Worm (Caenorhabditis elegans): ENCODE measurements around the gene T01G5.7.

Gene T01G5.7

DNA sequence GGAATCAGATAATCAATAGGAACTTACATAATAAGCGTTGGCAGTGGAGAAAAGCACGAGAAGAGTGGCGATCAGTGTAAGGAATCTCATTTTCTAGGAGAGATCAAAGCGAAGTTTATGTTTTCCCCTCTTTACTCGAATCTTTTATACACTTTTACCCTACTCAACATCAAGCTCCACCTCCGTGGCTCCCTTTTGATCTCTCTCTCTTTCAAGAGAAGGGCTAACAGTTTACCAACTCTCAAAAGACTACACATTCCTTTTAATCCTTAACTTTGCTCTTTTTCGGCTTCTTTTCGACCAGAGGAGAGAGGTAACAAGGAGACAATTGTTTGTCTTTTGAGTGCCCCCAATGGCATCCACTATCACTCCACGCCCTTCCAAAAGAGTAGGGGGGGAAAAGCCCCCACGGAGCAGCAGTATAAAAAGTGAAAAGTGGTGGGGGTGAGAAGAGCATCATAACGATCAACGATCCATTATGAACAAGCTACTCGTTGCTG, 24.5 kb upstream of the T01G5.7 start, which contains the start of the genes C01G10.15 and C01G10.6:
C01G10.15 (minus strand) TSS at position 101 of the 500 bp plus-strand sequence.
C01G10.6 (plus strand) TSS at position 450 of the 500 bp plus-strand sequence.
- no peak for TF ChIP-seq ceh-36 (tag; optimal IDR thresholded peaks at IDR 0.05)
- no peak for TF ChIP-seq aly-1 (tag; optimal IDR thresholded peaks at IDR 0.05)
- no peak for TF ChIP-seq tbx-11 (GFP tag; IDR thresholded peaks at IDR 0.05)
- no peak for TF ChIP-seq ets-7 (tag; optimal IDR thresholded peaks at IDR 0.05)

DNA sequence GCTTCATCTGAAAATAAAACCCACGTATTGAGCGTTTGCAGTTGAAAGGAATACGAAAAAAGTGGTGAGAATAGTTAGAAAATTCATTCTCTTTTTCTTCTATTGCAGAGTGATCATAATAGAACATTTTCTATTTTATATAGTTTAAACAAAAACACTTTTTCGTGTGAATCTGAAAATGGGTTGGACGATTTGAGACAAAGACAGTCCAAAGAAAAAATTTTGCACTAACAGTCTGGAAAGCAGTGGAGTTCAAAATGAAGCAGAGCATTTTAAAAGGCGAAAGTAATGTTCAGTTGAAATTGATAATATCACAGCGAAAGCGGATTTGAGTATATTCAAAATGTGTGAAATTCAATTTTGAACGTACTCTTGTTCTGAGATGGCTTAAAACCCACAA, 23.1 kb upstream of the T01G5.7 start, which contains the start of gene C01G10.18:
C01G10.18 (minus strand) TSS at position 101 of the 400 bp plus-strand sequence.
- no peak for TF ChIP-seq tbx-11 (GFP tag; IDR thresholded peaks at IDR 0.05)
- TF ChIP-seq F13C5.2 (tag; optimal IDR thresholded peaks at IDR 0.05), result no peak
- TF ChIP-seq aly-1 (tag; optimal IDR thresholded peaks at IDR 0.05), result no peak
- TF ChIP-seq sea-1 (GFP tag; conservative IDR thresholded peaks at IDR 0.05), result no peak
- no peak for TF ChIP-seq pes-1 (GFP tag; IDR thresholded peaks at IDR 0.05)
- no peak for TF ChIP-seq scrt-1 (GFP tag; IDR thresholded peaks at IDR 0.05)
- TF ChIP-seq hmbx-1 (tag; optimal IDR thresholded peaks at IDR 0.05), result no peak
- TF ChIP-seq tra-4 (tag; optimal IDR thresholded peaks at IDR 0.05), result no peak
- TF ChIP-seq hnd-1 (tag; optimal IDR thresholded peaks at IDR 0.05), result no peak
- no peak for TF ChIP-seq ceh-13 (GFP tag; optimal IDR thresholded peaks at IDR 0.05)
- no peak for TF ChIP-seq ama-1 (optimal IDR thresholded peaks at IDR 0.05)
- TF ChIP-seq hmg-4 (GFP tag; optimal IDR thresholded peaks at IDR 0.05), result no peak
- no peak for TF ChIP-seq ceh-36 (tag; optimal IDR thresholded peaks at IDR 0.05)
- TF ChIP-seq ets-7 (tag; optimal IDR thresholded peaks at IDR 0.05), result no peak
- no peak for TF ChIP-seq flt-1 (GFP tag; IDR thresholded peaks at IDR 0.05)

DNA sequence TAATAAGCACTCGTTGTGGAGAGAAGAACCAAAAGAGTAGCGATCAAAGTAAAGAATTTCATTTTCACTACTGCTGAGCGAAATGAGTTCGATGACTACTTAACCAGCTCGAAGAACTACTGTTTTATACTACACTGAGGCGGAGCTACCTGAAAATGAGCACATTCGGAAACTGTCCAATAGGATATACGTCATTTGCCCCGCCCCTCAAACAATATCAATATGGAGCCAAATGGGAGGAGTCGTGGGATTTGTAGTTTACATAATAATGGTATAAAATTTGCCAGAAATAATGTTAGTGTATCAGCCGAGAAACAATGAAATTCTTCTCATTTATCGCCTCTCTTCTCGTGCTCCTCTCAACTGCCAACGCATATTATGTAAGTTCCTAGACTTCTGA, 22.3 kb upstream of the T01G5.7 start, which contains the start of the genes C01G10.5 and C01G10.4:
C01G10.5 (minus strand) TSS at position 101 of the 400 bp plus-strand sequence.
C01G10.4 (plus strand) TSS at position 303 of the 400 bp plus-strand sequence.
- TF ChIP-seq scrt-1 (GFP tag; IDR thresholded peaks at IDR 0.05) (no peak), tra-4 (tag; optimal IDR thresholded peaks at IDR 0.05) (no peak), ama-1 (optimal IDR thresholded peaks at IDR 0.05) (no peak), ceh-13 (GFP tag; optimal IDR thresholded peaks at IDR 0.05) (no peak), tbx-11 (GFP tag; IDR thresholded peaks at IDR 0.05) (no peak), hmbx-1 (tag; optimal IDR thresholded peaks at IDR 0.05) (no peak)

DNA sequence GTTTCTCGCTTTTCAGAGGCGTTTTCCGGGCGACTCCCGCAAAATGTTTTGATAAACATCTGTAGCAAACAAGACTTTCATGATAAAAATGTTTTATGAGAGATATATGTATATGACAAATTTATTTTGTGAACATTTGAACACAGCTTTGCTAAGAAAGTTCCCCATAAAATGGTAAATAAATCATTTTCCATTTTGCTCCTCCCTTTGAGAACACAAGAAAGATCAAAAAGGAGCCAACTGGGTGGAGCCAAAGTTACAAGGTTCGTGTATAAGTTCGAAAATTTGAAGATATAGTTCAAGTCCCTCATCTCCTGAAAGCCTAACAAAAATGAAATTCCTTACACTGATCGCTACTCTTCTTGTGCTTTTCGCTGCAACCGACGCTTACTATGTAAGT, 21.3 kb upstream of the T01G5.7 start, which contains the start of gene C01G10.17:
C01G10.17 (plus strand) TSS at position 301 of the 400 bp plus-strand sequence.
- TF ChIP-seq sea-1 (GFP tag; conservative IDR thresholded peaks at IDR 0.05) (no peak), ceh-36 (tag; optimal IDR thresholded peaks at IDR 0.05) (no peak), aly-1 (tag; optimal IDR thresholded peaks at IDR 0.05) (no peak)

DNA sequence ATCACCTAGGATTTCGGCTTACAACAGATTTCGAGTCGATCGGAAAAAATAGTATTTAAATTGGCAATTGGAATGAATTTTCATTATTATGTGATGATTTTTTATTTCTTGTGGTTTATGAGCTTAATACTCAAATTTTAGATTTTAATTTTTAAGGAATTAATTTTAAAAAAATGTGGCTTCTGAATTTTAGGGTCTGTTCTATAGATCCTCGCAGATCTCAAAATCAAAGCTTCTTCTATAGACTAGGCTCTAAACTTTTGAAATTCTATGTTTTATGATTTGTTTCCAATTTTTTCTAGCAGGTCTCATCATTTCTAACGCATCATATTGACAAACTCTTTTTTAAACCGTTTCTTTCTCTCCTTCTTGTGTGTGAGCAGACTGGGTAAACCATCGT, 19.1 kb upstream of the T01G5.7 start, which contains the start of gene txt-12:
txt-12 (plus strand) TSS at position 301 of the 400 bp plus-strand sequence.
- TF ChIP-seq B0310.2 (tag; optimal IDR thresholded peaks at IDR 0.05) (no peak), tbx-37 (GFP tag; conservative IDR thresholded peaks at IDR 0.05) (no peak), ets-7 (tag; optimal IDR thresholded peaks at IDR 0.05) (no peak), tbx-11 (GFP tag; IDR thresholded peaks at IDR 0.05) (no peak), pes-1 (GFP tag; IDR thresholded peaks at IDR 0.05) (no peak), flt-1 (GFP tag; IDR thresholded peaks at IDR 0.05) (no peak)

DNA sequence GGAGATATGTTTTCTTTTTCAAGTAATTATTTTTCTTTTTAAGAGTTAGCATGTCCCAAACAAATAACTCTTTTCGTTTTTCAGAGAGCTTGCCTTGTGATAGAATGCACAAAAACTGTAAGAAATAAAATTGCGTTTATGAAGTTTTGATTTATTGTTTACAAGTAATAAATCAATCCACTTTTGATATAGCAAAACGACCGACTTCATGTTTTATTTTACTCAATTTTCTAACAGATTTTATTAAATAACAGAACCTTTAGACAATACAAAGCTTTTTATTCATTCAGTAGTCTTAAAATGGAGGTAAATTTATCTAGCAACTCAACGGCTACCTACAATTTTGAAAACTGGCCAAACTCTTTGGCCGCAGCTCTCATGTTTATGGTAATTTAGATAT, 17.0 kb upstream of the T01G5.7 start, which contains the start of gene srx-78:
srx-78 (plus strand) TSS at position 301 of the 400 bp plus-strand sequence.
- no peak for TF ChIP-seq flt-1 (GFP tag; IDR thresholded peaks at IDR 0.05)
- TF ChIP-seq aly-1 (tag; optimal IDR thresholded peaks at IDR 0.05), result no peak
- TF ChIP-seq hnd-1 (tag; optimal IDR thresholded peaks at IDR 0.05), result no peak
- TF ChIP-seq ets-7 (tag; optimal IDR thresholded peaks at IDR 0.05), result no peak
- TF ChIP-seq ceh-13 (GFP tag; optimal IDR thresholded peaks at IDR 0.05), result no peak
- TF ChIP-seq ama-1 (optimal IDR thresholded peaks at IDR 0.05), result no peak
- no peak for TF ChIP-seq tra-4 (tag; optimal IDR thresholded peaks at IDR 0.05)
- TF ChIP-seq pes-1 (GFP tag; IDR thresholded peaks at IDR 0.05), result no peak
- TF ChIP-seq ceh-36 (tag; optimal IDR thresholded peaks at IDR 0.05), result no peak
- no peak for TF ChIP-seq hmg-4 (GFP tag; optimal IDR thresholded peaks at IDR 0.05)
- no peak for TF ChIP-seq F13C5.2 (tag; optimal IDR thresholded peaks at IDR 0.05)
- no peak for TF ChIP-seq tbx-37 (GFP tag; conservative IDR thresholded peaks at IDR 0.05)
- TF ChIP-seq scrt-1 (GFP tag; IDR thresholded peaks at IDR 0.05), result no peak
- TF ChIP-seq tbx-11 (GFP tag; IDR thresholded peaks at IDR 0.05), result no peak
- TF ChIP-seq hmbx-1 (tag; optimal IDR thresholded peaks at IDR 0.05), result no peak
- TF ChIP-seq B0310.2 (tag; optimal IDR thresholded peaks at IDR 0.05), result no peak

DNA sequence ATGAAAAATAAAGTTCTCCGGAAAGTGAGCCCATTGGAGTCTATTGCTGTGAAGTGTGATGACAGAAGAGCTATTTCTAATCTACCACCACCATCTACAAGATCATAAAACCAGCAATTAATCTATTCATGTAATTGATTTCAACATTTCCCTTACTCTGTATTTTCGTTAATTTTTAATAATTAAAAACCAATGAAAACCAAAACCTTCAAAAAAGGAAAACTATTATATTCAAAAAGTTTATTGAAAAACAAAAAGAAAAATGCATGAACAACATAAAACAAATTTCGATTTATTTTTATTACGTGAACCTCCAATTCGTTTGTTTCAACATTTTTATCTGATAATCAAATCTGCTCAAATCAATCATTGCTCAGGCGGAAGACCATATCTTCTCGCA, 12.3 kb upstream of the T01G5.7 start, which contains the start of gene C01G10.1:
C01G10.1 (plus strand) TSS at position 301 of the 400 bp plus-strand sequence.
- TF ChIP-seq hmg-4 (GFP tag; optimal IDR thresholded peaks at IDR 0.05) (no peak), scrt-1 (GFP tag; IDR thresholded peaks at IDR 0.05) (no peak), F13C5.2 (tag; optimal IDR thresholded peaks at IDR 0.05) (no peak), flt-1 (GFP tag; IDR thresholded peaks at IDR 0.05) (no peak), ceh-36 (tag; optimal IDR thresholded peaks at IDR 0.05) (no peak), tbx-37 (GFP tag; conservative IDR thresholded peaks at IDR 0.05) (no peak), ama-1 (optimal IDR thresholded peaks at IDR 0.05) (no peak), ceh-13 (GFP tag; optimal IDR thresholded peaks at IDR 0.05) (no peak), hmbx-1 (tag; optimal IDR thresholded peaks at IDR 0.05) (no peak), tbx-11 (GFP tag; IDR thresholded peaks at IDR 0.05) (no peak), B0310.2 (tag; optimal IDR thresholded peaks at IDR 0.05) (no peak), aly-1 (tag; optimal IDR thresholded peaks at IDR 0.05) (no peak), tra-4 (tag; optimal IDR thresholded peaks at IDR 0.05) (no peak), sea-1 (GFP tag; conservative IDR thresholded peaks at IDR 0.05) (no peak)
